Worm (Caenorhabditis elegans): ENCODE results near the gene C13C4.7.

DNA sequence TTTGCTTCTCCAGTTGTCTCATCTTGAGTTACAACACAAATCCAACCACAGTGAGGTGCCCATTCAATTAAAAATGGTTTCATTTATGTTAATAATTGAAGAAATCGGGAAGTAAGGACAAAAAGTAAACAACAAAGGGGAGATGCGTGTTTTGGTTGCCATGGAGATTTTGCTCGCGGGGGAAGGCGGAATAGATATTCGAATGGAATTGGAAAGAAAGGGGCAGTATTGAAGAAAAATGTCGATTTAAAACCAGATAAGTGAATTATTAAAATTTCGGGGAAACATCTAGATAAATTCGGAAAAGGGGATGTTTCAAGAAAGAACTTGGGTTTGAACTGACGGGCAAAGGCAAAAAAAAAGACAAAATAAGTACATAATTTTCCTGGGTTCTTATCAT, 30.3 kb upstream of the C13C4.7 start, which contains the start of gene che-11:
- TF ChIP-seq pha-2 (tag; optimal IDR thresholded peaks at IDR 0.05) = no peak
- no peak for TF ChIP-seq nhr-232 (tag; optimal IDR thresholded peaks at IDR 0.05)
- no peak for TF ChIP-seq pqm-1 (tag; optimal IDR thresholded peaks at IDR 0.05)
- no peak for TF ChIP-seq madf-2 (tag; optimal IDR thresholded peaks at IDR 0.05)
- no peak for TF ChIP-seq nhr-11 (tag; optimal IDR thresholded peaks at IDR 0.05)
- no peak for TF ChIP-seq fkh-6 (tag; optimal IDR thresholded peaks at IDR 0.05)
- TF ChIP-seq ttx-3 (tag; optimal IDR thresholded peaks at IDR 0.05) = no peak
- TF ChIP-seq ceh-22 (tag; optimal IDR thresholded peaks at IDR 0.05) = no peak
- TF ChIP-seq ceh-34 (tag; optimal IDR thresholded peaks at IDR 0.05) = no peak
